Worm (Caenorhabditis elegans) whole organism, mixed stage, embryonic: ENCODE measurements around the gene clec-35.

Source experiments
- bed-3 ChIP-seq: fragments of 200-800 bp; sonication (Bioruptor generic); optimal IDR thresholded peaks from 3 replicates; lab custom pipeline; 2018; ENCODE audit warnings: mild to moderate bottlenecking, missing genetic modification characterization, moderate library complexity, missing compliant biosample characterization
- elt-3 ChIP-seq: fragments of 150-350 bp; optimal IDR thresholded peaks from 2 replicates; lab custom pipeline; 2014; ENCODE audit warnings: missing biosample characterization, missing genetic modification characterization
- lin-13 ChIP-seq: fragments of 150-350 bp; optimal IDR thresholded peaks from 2 replicates; lab custom pipeline; 2014; ENCODE audit warnings: missing biosample characterization, missing genetic modification characterization
- mep-1 ChIP-seq: fragments of 150-350 bp; optimal IDR thresholded peaks from 2 replicates; lab custom pipeline; 2017; ENCODE audit warnings: missing biosample characterization, missing genetic modification reagents, missing genetic modification characterization, inconsistent platforms
- mls-2 ChIP-seq: sonication (generic microtip); optimal IDR thresholded peaks from 2 replicates; lab custom pipeline; 2016; ENCODE audit warnings: mild to moderate bottlenecking, missing genetic modification characterization, moderate library complexity, missing compliant biosample characterization
- nhr-2 ChIP-seq: fragments of 150-350 bp; optimal IDR thresholded peaks from 2 replicates; lab custom pipeline; 2014; ENCODE audit warnings: missing biosample characterization, missing genetic modification characterization
- nhr-237 ChIP-seq: fragments of 150-350 bp; optimal IDR thresholded peaks from 2 replicates; lab custom pipeline; 2014; ENCODE audit warnings: missing biosample characterization, missing genetic modification characterization
- nhr-28 ChIP-seq: fragments of 150-350 bp; optimal IDR thresholded peaks from 2 replicates; lab custom pipeline; 2014; ENCODE audit warnings: missing biosample characterization, missing genetic modification characterization
- pha-4 ChIP-seq: fragments of 150-350 bp; optimal IDR thresholded peaks from 2 replicates; lab custom pipeline; 2018; ENCODE audit warnings: missing biosample characterization, missing genetic modification reagents, missing genetic modification characterization
- sem-2 ChIP-seq: fragments of 200-800 bp; sonication (Bioruptor generic); optimal IDR thresholded peaks from 2 replicates; lab custom pipeline; 2018; ENCODE audit warnings: mild to moderate bottlenecking, missing genetic modification characterization, missing compliant biosample characterization
- unc-39 ChIP-seq: fragments of 150-350 bp; optimal IDR thresholded peaks from 2 replicates; lab custom pipeline; 2014; ENCODE audit warnings: missing biosample characterization, missing genetic modification characterization
- zip-8 ChIP-seq: fragments of 150-350 bp; optimal IDR thresholded peaks from 2 replicates; lab custom pipeline; 2014; ENCODE audit warnings: missing biosample characterization, missing genetic modification characterization
- ztf-11 ChIP-seq: fragments of 150-350 bp; optimal IDR thresholded peaks from 2 replicates; lab custom pipeline; 2014; ENCODE audit warnings: missing biosample characterization, missing genetic modification characterization

DNA sequence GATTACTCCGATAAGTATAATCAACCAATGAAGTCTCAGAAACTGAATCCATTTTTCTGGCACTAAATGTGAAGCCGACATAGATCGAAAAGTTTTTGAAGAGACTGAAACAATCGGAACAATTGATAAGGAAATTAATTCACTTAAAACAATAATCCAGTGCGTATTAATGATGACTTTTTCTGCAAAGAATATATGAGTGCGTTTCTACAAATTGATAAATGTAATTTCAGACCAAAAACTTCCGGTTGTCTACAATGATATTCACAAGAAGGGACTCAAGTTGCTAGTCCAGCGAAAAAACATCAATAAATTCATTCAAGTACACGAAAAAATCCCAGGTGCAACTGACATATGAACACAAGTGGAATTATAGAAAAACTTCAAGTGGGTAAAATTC, 15.9 kb upstream of the clec-35 start, which contains the start of gene clec-33:
- no peak for TF ChIP-seq bed-3 (GFP tag; lab: Kevin White, UChicago)
- TF ChIP-seq mls-2 (tag; lab: Kevin White, UChicago): no peak
- TF ChIP-seq nhr-2 (tag; lab: Kevin White, UChicago): no peak
- no peak for TF ChIP-seq nhr-28 (tag; lab: Kevin White, UChicago)
- no peak for TF ChIP-seq elt-3 (tag; lab: Kevin White, UChicago)
- TF ChIP-seq unc-39 (tag; lab: Kevin White, UChicago): no peak
- TF ChIP-seq zip-8 (tag; lab: Kevin White, UChicago): no peak
- TF ChIP-seq nhr-237 (tag; lab: Kevin White, UChicago): no peak
- no peak for TF ChIP-seq pha-4 (tag; lab: Kevin White, UChicago)
- TF ChIP-seq mep-1 (tag; lab: Kevin White, UChicago): no peak
- no peak for TF ChIP-seq sem-2 (GFP tag; lab: Kevin White, UChicago)
- TF ChIP-seq ztf-11 (tag; lab: Kevin White, UChicago): no peak
- no peak for TF ChIP-seq lin-13 (tag; lab: Kevin White, UChicago)
